Fruit fly (Drosophila melanogaster) whole organism, prepupa: Measurements from ENCODE around the gene CG17612.

Source experiments
- Blimp-1 ChIP-seq: fragments of 200-800 bp; sonication (Bioruptor generic); optimal IDR thresholded peaks from 3 replicates; lab custom pipeline; 2017; ENCODE audit warnings: missing biosample characterization, missing genetic modification characterization, mild to moderate bottlenecking, moderate library complexity, missing genetic modification reagents
- CG6854 ChIP-seq: fragments of 200-800 bp; sonication (Bioruptor generic); optimal IDR thresholded peaks from 2 replicates; lab custom pipeline; 2017; ENCODE audit warnings: missing biosample characterization, mild to moderate bottlenecking, missing genetic modification characterization
- Eip75B ChIP-seq: fragments of 200-800 bp; sonication (Bioruptor generic); optimal IDR thresholded peaks from 3 replicates; lab custom pipeline; 2016; ENCODE audit warnings: missing biosample characterization, missing genetic modification characterization
- esn ChIP-seq: fragments of 200-800 bp; sonication (Bioruptor generic); optimal IDR thresholded peaks from 2 replicates; lab custom pipeline; 2016; ENCODE audit warnings: missing biosample characterization, mild to moderate bottlenecking, missing genetic modification characterization, moderate library complexity

DNA sequence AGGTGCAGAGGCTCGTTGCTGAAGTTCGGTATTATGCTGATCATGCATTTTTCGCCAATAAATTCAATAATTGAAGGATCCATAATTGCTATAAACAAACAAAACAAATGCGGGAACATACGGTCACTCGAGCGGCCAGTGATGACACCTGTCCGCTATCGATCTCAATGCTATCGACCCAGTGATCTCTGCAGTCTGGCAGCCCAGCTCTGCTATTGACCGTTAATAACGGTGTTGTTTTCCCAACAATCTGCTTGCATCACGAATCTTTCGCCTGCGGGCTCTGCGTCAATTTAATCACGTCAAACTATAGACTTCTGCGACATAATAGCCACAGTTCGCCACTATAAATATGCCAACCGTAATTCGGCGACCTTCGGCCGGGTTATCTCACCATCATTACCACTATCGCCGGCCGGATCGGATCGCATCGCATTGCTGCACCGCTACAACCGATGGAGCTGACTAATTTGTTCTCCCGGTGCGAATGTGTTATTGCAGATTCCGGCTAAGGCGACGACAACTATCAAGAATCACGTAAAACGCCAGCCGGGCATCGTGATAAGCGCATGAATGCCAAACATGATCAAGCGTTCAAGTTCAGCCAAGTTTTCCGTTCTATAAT lies 4.5 kb upstream of the CG17612 start, which contains the start of gene Psf2:
- TF ChIP-seq Eip75B: no peak
- TF ChIP-seq CG6854 (GFP tag; lab: Kevin White, UChicago): no peak
- TF ChIP-seq Blimp-1: no peak
- TF ChIP-seq esn: no peak
